Worm (Caenorhabditis elegans) whole organism, L3 larva: ENCODE results near the gene vrk-1.

Source experiments
- aly-2 ChIP-seq: fragments of 150-350 bp; optimal IDR thresholded peaks from 2 replicates; lab custom pipeline; 2014; ENCODE audit warnings: missing biosample characterization, missing genetic modification characterization
- ceh-16 ChIP-seq: sonication (generic microtip); optimal IDR thresholded peaks from 2 replicates; lab custom pipeline; 2017; ENCODE audit warnings: missing biosample characterization, missing genetic modification characterization
- fkh-10 ChIP-seq: sonication (generic microtip); optimal IDR thresholded peaks from 2 replicates; lab custom pipeline; 2017; ENCODE audit warnings: missing biosample characterization, missing genetic modification reagents, missing genetic modification characterization
- hmg-11 ChIP-seq: sonication (generic microtip); optimal IDR thresholded peaks from 2 replicates; lab custom pipeline; 2016; ENCODE audit warnings: missing genetic modification characterization, missing compliant biosample characterization
- jun-1 ChIP-seq: fragments of 150-350 bp; optimal IDR thresholded peaks from 2 replicates; lab custom pipeline; 2014; ENCODE audit warnings: missing biosample characterization, missing genetic modification reagents, missing genetic modification characterization
- lsy-12 ChIP-seq: sonication (generic microtip); optimal IDR thresholded peaks from 2 replicates; lab custom pipeline; 2016; ENCODE audit warnings: mild to moderate bottlenecking, missing genetic modification characterization, missing compliant biosample characterization
- mml-1 ChIP-seq: fragments of 150-350 bp; sonication (generic microtip); optimal IDR thresholded peaks from 3 replicates; lab custom pipeline; 2014; ENCODE audit warnings: missing biosample characterization, missing genetic modification characterization
- nhr-25 ChIP-seq: sonication (generic microtip); optimal IDR thresholded peaks from 2 replicates; lab custom pipeline; 2017; ENCODE audit warnings: missing biosample characterization, missing genetic modification characterization
- nhr-43 ChIP-seq: sonication (generic microtip); optimal IDR thresholded peaks from 2 replicates; lab custom pipeline; 2016; ENCODE audit warnings: mild to moderate bottlenecking, missing genetic modification characterization, missing compliant biosample characterization; ENCODE audit not compliant: poor library complexity, severe bottlenecking
- nhr-76 ChIP-seq: fragments of 150-350 bp; sonication (generic microtip); optimal IDR thresholded peaks from 5 replicates; lab custom pipeline; 2014; ENCODE audit warnings: missing biosample characterization, missing genetic modification characterization
- unc-62 ChIP-seq: fragments of 150-350 bp; sonication (generic microtip); optimal IDR thresholded peaks from 4 replicates; lab custom pipeline; 2014; ENCODE audit warnings: missing biosample characterization, missing genetic modification reagents, missing genetic modification characterization
- zag-1 ChIP-seq: fragments of 150-350 bp; optimal IDR thresholded peaks from 2 replicates; lab custom pipeline; 2014; ENCODE audit warnings: missing biosample characterization, missing genetic modification characterization

DNA sequence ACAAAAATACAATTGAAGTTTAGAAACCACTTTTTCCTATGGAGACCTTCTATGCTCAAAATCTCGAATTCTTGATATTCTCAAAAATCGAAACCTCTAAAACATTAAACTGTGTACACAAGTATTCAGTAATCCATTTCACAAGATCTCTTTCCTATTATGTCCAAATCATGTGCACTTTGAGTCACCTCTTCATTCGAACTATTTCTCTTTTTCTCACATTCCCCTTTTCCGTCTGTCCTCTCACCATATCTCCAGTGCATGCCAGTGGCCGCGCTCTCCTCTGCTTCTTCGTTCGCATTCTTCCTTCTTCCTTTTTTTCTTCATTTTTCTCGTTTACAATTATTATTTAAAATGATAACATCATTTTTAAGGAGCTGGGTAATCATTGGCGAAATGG is 20.8 kb downstream of the vrk-1 start, which contains the start of gene F28B12.1:
- TF ChIP-seq mml-1 (tag; lab: Kevin White, UChicago) (no peak), jun-1 (no peak), zag-1 (tag; lab: Kevin White, UChicago) (no peak), unc-62 (GFP tag; lab: Kevin White, UChicago) (no peak), nhr-76 (no peak), hmg-11 (peak; percentile 37), nhr-43 (no peak), lsy-12 (tag; lab: Kevin White, UChicago) (no peak), fkh-10 (GFP tag; lab: Kevin White, UChicago) (peak; percentile 5), ceh-16 (no peak), nhr-25 (tag; lab: Kevin White, UChicago) (no peak), aly-2 (tag; lab: Kevin White, UChicago) (no peak)
